Fruit fly (Drosophila melanogaster) whole organism, embryonic: ENCODE measurements around the gene Rab6.
A peak's percentile ranks its signal among the peaks of the same experiment; 100 is the strongest.

Experiments used
- ATbp ChIP-seq: fragments of 200-800 bp; sonication (Bioruptor generic); optimal IDR thresholded peaks from 2 replicates; lab custom pipeline; 2017; ENCODE audit warnings: missing biosample characterization, mild to moderate bottlenecking, missing genetic modification characterization, missing genetic modification reagents
- Ada2b ChIP-seq: fragments of 200-800 bp; sonication (Bioruptor generic); IDR thresholded peaks from 2 replicates; pipeline ENCODE4 v1.3.6; 2022; ENCODE audit warnings: missing biosample characterization, missing genetic modification characterization
- Asciz ChIP-seq: fragments of 200-800 bp; sonication (Bioruptor generic); optimal IDR thresholded peaks from 2 replicates; lab custom pipeline; 2017; ENCODE audit warnings: missing biosample characterization, mild to moderate bottlenecking, missing genetic modification characterization, missing genetic modification reagents
- CG10267 ChIP-seq: fragments of 200-800 bp; sonication (Bioruptor generic); optimal IDR thresholded peaks from 2 replicates; lab custom pipeline; 2018; ENCODE audit warnings: missing biosample characterization, mild to moderate bottlenecking, missing genetic modification characterization, moderate library complexity
- CG11093 ChIP-seq: fragments of 200-800 bp; sonication (Bioruptor generic); IDR thresholded peaks from 3 replicates; pipeline ENCODE4 v1.3.6; 2022; ENCODE audit warnings: missing biosample characterization, missing genetic modification characterization
- CG11723 ChIP-seq: fragments of 200-800 bp; sonication (Bioruptor generic); optimal IDR thresholded peaks from 2 replicates; lab custom pipeline; 2017; ENCODE audit warnings: missing biosample characterization, mild to moderate bottlenecking, missing genetic modification characterization
- CG13894 ChIP-seq: fragments of 200-800 bp; sonication (Bioruptor generic); optimal IDR thresholded peaks from 3 replicates; lab custom pipeline; 2018; ENCODE audit warnings: missing biosample characterization, mild to moderate bottlenecking, missing genetic modification characterization, moderate library complexity
- CG14710 ChIP-seq: fragments of 200-800 bp; sonication (Bioruptor generic); optimal IDR thresholded peaks from 3 replicates; lab custom pipeline; 2019; ENCODE audit warnings: missing biosample characterization, mild to moderate bottlenecking, missing genetic modification characterization, moderate library complexity
- CG15601 ChIP-seq: fragments of 200-800 bp; sonication (Bioruptor generic); optimal IDR thresholded peaks from 3 replicates; lab custom pipeline; 2019; ENCODE audit warnings: missing biosample characterization, mild to moderate bottlenecking, missing genetic modification characterization, moderate library complexity
- CG16863 ChIP-seq: fragments of 200-800 bp; sonication (Bioruptor generic); optimal IDR thresholded peaks from 3 replicates; lab custom pipeline; 2016; ENCODE audit warnings: missing biosample characterization, missing genetic modification characterization
- CG17912 ChIP-seq: fragments of 200-800 bp; sonication (Bioruptor generic); optimal IDR thresholded peaks from 2 replicates; lab custom pipeline; 2018; ENCODE audit warnings: missing biosample characterization, mild to moderate bottlenecking, missing genetic modification characterization
- CG31388 ChIP-seq: fragments of 200-800 bp; sonication (Bioruptor generic); optimal IDR thresholded peaks from 2 replicates; lab custom pipeline; 2016; ENCODE audit warnings: missing biosample characterization, missing genetic modification characterization
- CG31441 ChIP-seq: fragments of 200-800 bp; sonication (Bioruptor generic); IDR thresholded peaks from 2 replicates; pipeline ENCODE4 v1.3.6; 2022; ENCODE audit warnings: missing biosample characterization, missing genetic modification characterization
- CG32767 ChIP-seq: fragments of 200-800 bp; sonication (Bioruptor generic); IDR thresholded peaks from 2 replicates; pipeline ENCODE4 v1.3.6; 2022; ENCODE audit warnings: missing biosample characterization, missing genetic modification characterization
- CG33557 ChIP-seq: fragments of 200-800 bp; sonication (Bioruptor generic); optimal IDR thresholded peaks from 2 replicates; lab custom pipeline; 2019; ENCODE audit warnings: missing biosample characterization, mild to moderate bottlenecking, missing genetic modification characterization, moderate library complexity
- CG42726 ChIP-seq: fragments of 200-800 bp; sonication (Bioruptor generic); IDR thresholded peaks from 2 replicates; pipeline ENCODE4 v1.3.6; 2022; ENCODE audit warnings: missing biosample characterization, missing genetic modification characterization; ENCODE audit not compliant: partially characterized antibody
- CG4282 ChIP-seq: fragments of 200-800 bp; sonication (Bioruptor generic); optimal IDR thresholded peaks from 2 replicates; lab custom pipeline; 2016; ENCODE audit warnings: missing biosample characterization, missing genetic modification characterization
- CG4360 ChIP-seq: fragments of 200-800 bp; sonication (Bioruptor generic); IDR thresholded peaks from 2 replicates; pipeline ENCODE4 v1.3.6; 2022; ENCODE audit warnings: missing biosample characterization, missing genetic modification characterization
- CG5245 ChIP-seq: fragments of 200-800 bp; sonication (Bioruptor generic); optimal IDR thresholded peaks from 3 replicates; lab custom pipeline; 2016; ENCODE audit warnings: missing biosample characterization, missing genetic modification characterization
- CG6175 ChIP-seq: fragments of 200-800 bp; sonication (Bioruptor generic); IDR thresholded peaks from 3 replicates; pipeline ENCODE4 v1.3.6; 2022; ENCODE audit warnings: missing biosample characterization, missing genetic modification characterization
- CG6683 ChIP-seq: fragments of 200-800 bp; sonication (Bioruptor generic); optimal IDR thresholded peaks from 2 replicates; lab custom pipeline; 2017; ENCODE audit warnings: missing biosample characterization, mild to moderate bottlenecking, missing genetic modification characterization, missing genetic modification reagents
- CG6765 ChIP-seq: fragments of 200-800 bp; sonication (Bioruptor generic); optimal IDR thresholded peaks from 3 replicates; lab custom pipeline; 2017; ENCODE audit warnings: missing biosample characterization, mild to moderate bottlenecking, missing genetic modification characterization
- CG9609 ChIP-seq: fragments of 200-800 bp; sonication (Bioruptor generic); optimal IDR thresholded peaks from 3 replicates; lab custom pipeline; 2016; ENCODE audit warnings: missing biosample characterization, missing genetic modification characterization
- CTCF ChIP-seq: fragments of 200-800 bp; sonication (Bioruptor generic); optimal IDR thresholded peaks from 2 replicates; lab custom pipeline; 2017; ENCODE audit warnings: missing biosample characterization, mild to moderate bottlenecking, missing genetic modification characterization, moderate library complexity
- CoRest ChIP-seq: fragments of 200-800 bp; sonication (Bioruptor generic); optimal IDR thresholded peaks from 3 replicates; lab custom pipeline; 2018; ENCODE audit warnings: missing biosample characterization, mild to moderate bottlenecking, missing genetic modification characterization, moderate library complexity
- D ChIP-seq, 2 experiments: fragments of 200-800 bp in 1 of 2; fragments of >200 bp in 1 of 2; sonication (Bioruptor generic) in 1 of 2; optimal IDR thresholded peaks; 2 replicates in 1 of 2; 3 replicates in 1 of 2; lab custom pipeline; 2017; ENCODE audit warnings: mild to moderate bottlenecking in 1 of 2, missing biosample characterization in 1 of 2, missing genetic modification characterization in 1 of 2, missing genetic modification reagents in 1 of 2
- Drgx ChIP-seq: fragments of 200-800 bp; sonication (Bioruptor generic); IDR thresholded peaks from 2 replicates; pipeline ENCODE4 v1.3.6; 2022; ENCODE audit warnings: missing biosample characterization, missing genetic modification characterization
- Eip74EF ChIP-seq, 2 experiments: fragments of 200-800 bp in 1 of 2; fragments of >200 bp in 1 of 2; sonication (Bioruptor generic) in 1 of 2; optimal IDR thresholded peaks; 2 replicates each; lab custom pipeline; 2017 to 2019; ENCODE audit warnings: missing biosample characterization in 2 of 2, missing genetic modification characterization in 2 of 2, mild to moderate bottlenecking in 1 of 2, moderate library complexity in 1 of 2
- H2.0 ChIP-seq: fragments of 200-800 bp; sonication (Bioruptor generic); IDR thresholded peaks from 2 replicates; pipeline ENCODE4 v1.3.6; 2022; ENCODE audit warnings: missing biosample characterization, missing genetic modification characterization
- HHEX ChIP-seq: fragments of 200-800 bp; sonication (Bioruptor generic); optimal IDR thresholded peaks from 3 replicates; lab custom pipeline; 2017; ENCODE audit warnings: missing biosample characterization, mild to moderate bottlenecking, missing genetic modification characterization, missing genetic modification reagents
- HLHmδ ChIP-seq: fragments of 200-800 bp; sonication (Bioruptor generic); optimal IDR thresholded peaks from 2 replicates; lab custom pipeline; 2018; ENCODE audit warnings: missing biosample characterization, mild to moderate bottlenecking, missing genetic modification characterization, moderate library complexity
- Hr51 ChIP-seq, 2 experiments: fragments of 200-800 bp; sonication (Bioruptor generic); optimal IDR thresholded peaks; 2 replicates in 1 of 2; 3 replicates in 1 of 2; lab custom pipeline; 2016 to 2018; ENCODE audit warnings: missing biosample characterization in 2 of 2, missing genetic modification characterization in 2 of 2, mild to moderate bottlenecking in 1 of 2, moderate library complexity in 1 of 2
- Lpt ChIP-seq: fragments of >200 bp; optimal IDR thresholded peaks from 2 replicates; lab custom pipeline; 2018; ENCODE audit warnings: missing biosample characterization, missing genetic modification characterization
- Mad ChIP-seq: fragments of 200-800 bp; sonication (Bioruptor generic); optimal IDR thresholded peaks from 2 replicates; lab custom pipeline; 2016; ENCODE audit warnings: missing biosample characterization, missing genetic modification characterization
- Mrtf ChIP-seq: fragments of 200-800 bp; sonication (Bioruptor generic); IDR thresholded peaks from 3 replicates; pipeline ENCODE4 v1.3.6; 2022; ENCODE audit warnings: missing biosample characterization, missing genetic modification characterization
- Myb ChIP-seq: fragments of 200-800 bp; sonication (Bioruptor generic); optimal IDR thresholded peaks from 2 replicates; lab custom pipeline; 2016; ENCODE audit warnings: missing biosample characterization, missing genetic modification characterization
- Optix ChIP-seq: fragments of 200-800 bp; sonication (Bioruptor generic); IDR thresholded peaks from 3 replicates; pipeline ENCODE4 v1.3.6; 2022; ENCODE audit warnings: missing biosample characterization, missing genetic modification characterization
- PHDP ChIP-seq: fragments of 200-800 bp; sonication (Bioruptor generic); optimal IDR thresholded peaks from 3 replicates; lab custom pipeline; 2018; ENCODE audit warnings: missing biosample characterization, mild to moderate bottlenecking, missing genetic modification characterization, moderate library complexity
- Sin3A ChIP-seq: fragments of >200 bp; optimal IDR thresholded peaks from 2 replicates; lab custom pipeline; 2018
- Spps ChIP-seq: fragments of 200-800 bp; sonication (Bioruptor generic); optimal IDR thresholded peaks from 2 replicates; lab custom pipeline; 2018; ENCODE audit warnings: missing biosample characterization, mild to moderate bottlenecking, missing genetic modification characterization
- al ChIP-seq: fragments of 200-800 bp; sonication (Bioruptor generic); IDR thresholded peaks from 2 replicates; pipeline ENCODE4 v1.3.6; 2022; ENCODE audit warnings: missing biosample characterization, missing genetic modification characterization
- az2 ChIP-seq: fragments of 200-800 bp; sonication (Bioruptor generic); optimal IDR thresholded peaks from 3 replicates; lab custom pipeline; 2016; ENCODE audit warnings: missing biosample characterization, missing genetic modification characterization
- bbx ChIP-seq: fragments of 200-800 bp; sonication (Bioruptor generic); IDR thresholded peaks from 2 replicates; pipeline ENCODE4 v1.3.6; 2022; ENCODE audit warnings: missing biosample characterization, missing genetic modification characterization; ENCODE audit not compliant: partially characterized antibody
- bigmax ChIP-seq: fragments of 200-800 bp; sonication (Bioruptor generic); optimal IDR thresholded peaks from 2 replicates; lab custom pipeline; 2018; ENCODE audit warnings: missing biosample characterization, mild to moderate bottlenecking, missing genetic modification characterization
- crol ChIP-seq: fragments of 200-800 bp; sonication (Bioruptor generic); IDR thresholded peaks from 2 replicates; pipeline ENCODE4 v1.3.6; 2022; ENCODE audit warnings: missing biosample characterization, missing genetic modification characterization
- dysf ChIP-seq: fragments of 200-800 bp; sonication (Bioruptor generic); IDR thresholded peaks from 3 replicates; pipeline ENCODE4 v1.3.6; 2022; ENCODE audit warnings: missing biosample characterization, missing genetic modification characterization
- fru ChIP-seq: fragments of >200 bp; optimal IDR thresholded peaks from 2 replicates; lab custom pipeline; 2017
- grn ChIP-seq: fragments of 200-800 bp; sonication (Bioruptor generic); optimal IDR thresholded peaks from 3 replicates; lab custom pipeline; 2017; ENCODE audit warnings: missing biosample characterization, missing genetic modification characterization
- pita ChIP-seq: fragments of 200-800 bp; sonication (Bioruptor generic); optimal IDR thresholded peaks from 2 replicates; lab custom pipeline; 2017; ENCODE audit warnings: missing biosample characterization, mild to moderate bottlenecking, missing genetic modification characterization
- repo ChIP-seq: fragments of 200-800 bp; sonication (Bioruptor generic); optimal IDR thresholded peaks from 2 replicates; lab custom pipeline; 2016; ENCODE audit warnings: missing biosample characterization, missing genetic modification characterization
- sob ChIP-seq: fragments of 200-800 bp; sonication (Bioruptor generic); IDR thresholded peaks from 2 replicates; pipeline ENCODE4 v1.3.6; 2022; ENCODE audit warnings: missing biosample characterization, missing genetic modification characterization
- ttk ChIP-seq: fragments of 200-800 bp; sonication (Bioruptor generic); IDR thresholded peaks from 2 replicates; pipeline ENCODE4 v2.1.2; 2022; ENCODE audit warnings: missing biosample characterization, missing genetic modification characterization
- zf30C ChIP-seq: fragments of 200-800 bp; sonication (Bioruptor generic); optimal IDR thresholded peaks from 3 replicates; lab custom pipeline; 2018; ENCODE audit warnings: missing biosample characterization, mild to moderate bottlenecking, missing genetic modification characterization

The Rab6 gene

dm6 chr2L:12093652-12094051, 15.3 kb downstream of the Rab6 start (continued):
- TF ChIP-seq Myb (GFP tag; lab: Kevin White, UChicago) (peak; percentile 99), CG6175 (no peak), repo (GFP tag; lab: Kevin White, UChicago) (no peak), D (optimal IDR thresholded peaks at IDR 0.05; lab: Kevin White, UChicago) (no peak), D (GFP tag; optimal IDR thresholded peaks at IDR 0.05; lab: Kevin White, UChicago) (no peak), CG31388 (no peak), CG4360 (GFP tag; lab: Robert Waterston, UW) (no peak), CG4282 (GFP tag; lab: Kevin White, UChicago) (no peak), bigmax (no peak), CG31441 (no peak), az2 (no peak), CG32767 (GFP tag; lab: Robert Waterston, UW) (no peak), Asciz (GFP tag; lab: Kevin White, UChicago) (no peak), CG15601 (tag; lab: Kevin White, UChicago) (no peak), CG5245 (GFP tag; lab: Kevin White, UChicago) (no peak), CG11723 (GFP tag; lab: Kevin White, UChicago) (no peak), Optix (GFP tag; lab: Robert Waterston, UW) (no peak), H2.0 (GFP tag; lab: Robert Waterston, UW) (no peak), pita (GFP tag; lab: Kevin White, UChicago) (no peak), CG33557 (GFP tag; lab: Kevin White, UChicago) (no peak), CG17912 (peak; percentile 15), Drgx (no peak), CG42726 (peak; percentile 8; the same call in 1 of the 2 replicates), ATbp (GFP tag; lab: Kevin White, UChicago) (no peak), Mrtf (GFP tag; lab: Robert Waterston, UW) (no peak), CTCF (GFP tag; lab: Kevin White, UChicago) (peak; percentile 21), CG6683 (GFP tag; lab: Kevin White, UChicago) (no peak), HLHmδ (GFP tag; lab: Kevin White, UChicago) (no peak), sob (no peak), CG13894 (tag; lab: Kevin White, UChicago) (no peak), CG16863 (GFP tag; lab: Kevin White, UChicago) (no peak), CG11093 (GFP tag; lab: Robert Waterston, UW) (no peak), zf30C (GFP tag; lab: Kevin White, UChicago) (no peak), Mad (GFP tag; lab: Kevin White, UChicago) (no peak), Lpt (GFP tag; lab: Kevin White, UChicago) (no peak), PHDP (tag; lab: Kevin White, UChicago) (no peak), dysf (GFP tag; lab: Robert Waterston, UW) (no peak), crol (GFP tag; lab: Robert Waterston, UW) (no peak), bbx (GFP tag; lab: Robert Waterston, UW) (peak; percentile 44), grn (GFP tag; lab: Kevin White, UChicago) (no peak), CG6765 (no peak), Spps (tag; lab: Kevin White, UChicago) (no peak), CG9609 (GFP tag; lab: Kevin White, UChicago) (no peak), fru (lab: Kevin White, UChicago) (no peak), CG10267 (tag; lab: Kevin White, UChicago) (peak; percentile 58), al (GFP tag; lab: Robert Waterston, UW) (no peak), ttk (no peak), Sin3A (lab: Kevin White, UChicago) (peak; percentile 24), CoRest (tag; lab: Kevin White, UChicago) (peak; percentile 56), HHEX (no peak), Ada2b (GFP tag; lab: Robert Waterston, UW) (no peak), Eip74EF (GFP tag; optimal IDR thresholded peaks at IDR 0.05; lab: Kevin White, UChicago) (no peak), Hr51 (GFP tag; optimal IDR thresholded peaks at IDR 0.05; lab: Kevin White, UChicago) (no peak), CG14710 (tag; lab: Kevin White, UChicago) (peak; percentile 100)
